Fruit fly (Drosophila melanogaster): Measurements from ENCODE around the gene Gr28b.

DNA sequence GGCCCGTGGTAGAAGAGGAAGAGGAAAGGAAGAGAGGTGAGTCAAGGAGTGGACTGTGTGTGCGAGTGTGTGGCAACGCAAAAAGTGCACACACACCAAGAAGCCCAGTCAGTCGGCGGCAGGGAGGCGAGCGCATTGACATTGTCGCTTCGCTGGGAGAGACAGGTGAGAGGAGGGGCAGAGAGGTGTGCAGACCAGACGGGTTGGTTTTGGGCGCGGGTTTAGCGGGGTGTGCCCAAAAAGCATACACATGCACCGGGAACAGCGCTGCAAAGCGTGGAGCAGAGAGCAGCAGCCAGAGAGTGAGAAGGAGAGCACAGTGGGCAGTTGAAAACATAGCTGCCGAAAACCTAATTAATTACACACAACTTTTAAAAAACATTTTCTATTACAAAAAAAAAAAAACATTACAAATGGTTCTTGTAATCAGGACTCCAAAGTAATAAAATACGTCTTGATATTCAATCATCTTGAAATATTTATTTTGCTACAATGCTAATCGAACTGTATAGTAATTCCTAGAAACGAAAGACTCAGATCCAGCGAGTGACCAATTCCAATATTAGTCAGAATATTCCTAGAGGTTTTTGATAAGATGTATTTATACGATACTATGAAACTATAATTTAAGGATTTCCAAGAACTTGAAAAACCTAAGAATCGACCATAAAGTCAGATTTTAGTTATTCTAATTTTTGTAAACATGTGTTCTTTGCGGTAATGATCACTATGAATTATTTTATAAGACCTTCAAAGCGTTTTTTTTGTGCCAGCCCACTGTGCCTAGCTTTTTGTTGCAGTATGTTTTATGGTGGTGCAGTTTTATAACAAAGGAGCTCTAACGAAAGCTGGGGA is 39.4 kb downstream of the Gr28b start:
- TF ChIP-seq pita (GFP tag; optimal IDR thresholded peaks at IDR 0.05), result no peak
- no peak for TF ChIP-seq fd96Cb (tag; optimal IDR thresholded peaks at IDR 0.05)
- TF ChIP-seq Atf6 (GFP tag; IDR thresholded peaks at IDR 0.05), result no peak
- TF ChIP-seq sens-2 (GFP tag; IDR thresholded peaks at IDR 0.05), result no peak
- TF ChIP-seq Sin3A (optimal IDR thresholded peaks at IDR 0.05), result no peak
- TF ChIP-seq fru (optimal IDR thresholded peaks at IDR 0.05), result no peak
- no peak for TF ChIP-seq CG18764 (GFP tag; optimal IDR thresholded peaks at IDR 0.05)
- no peak for TF ChIP-seq emc (GFP tag; optimal IDR thresholded peaks at IDR 0.05)
- TF ChIP-seq Abd-B (GFP tag; optimal IDR thresholded peaks at IDR 0.05), result no peak
- no peak for TF ChIP-seq bowl (GFP tag; IDR thresholded peaks at IDR 0.05)
- TF ChIP-seq croc (GFP tag; conservative IDR thresholded peaks at IDR 0.05), result no peak
